Fruit fly (Drosophila melanogaster) whole organism, embryonic: ENCODE measurements around the gene GCC88.

ENCODE experiments used
- BEAF-32 ChIP-seq: fragments of 200-800 bp; sonication (Bioruptor generic); optimal IDR thresholded peaks from 3 replicates; lab custom pipeline; 2017; ENCODE audit warnings: missing biosample characterization, missing genetic modification characterization, mild to moderate bottlenecking, moderate library complexity, missing genetic modification reagents
- CG10979 ChIP-seq: fragments of 200-800 bp; sonication (Bioruptor generic); optimal IDR thresholded peaks from 2 replicates; lab custom pipeline; 2018; ENCODE audit warnings: missing biosample characterization, mild to moderate bottlenecking, missing genetic modification characterization, moderate library complexity
- CG12155 ChIP-seq: fragments of 200-800 bp; sonication (Bioruptor generic); optimal IDR thresholded peaks from 3 replicates; lab custom pipeline; 2016; ENCODE audit warnings: missing biosample characterization, missing genetic modification characterization
- CG12942 ChIP-seq: fragments of 200-800 bp; sonication (Bioruptor generic); optimal IDR thresholded peaks from 3 replicates; lab custom pipeline; 2016; ENCODE audit warnings: missing biosample characterization, missing genetic modification characterization
- CG13775 ChIP-seq: fragments of 200-800 bp; sonication (Bioruptor generic); optimal IDR thresholded peaks from 3 replicates; lab custom pipeline; 2017; ENCODE audit warnings: missing biosample characterization, mild to moderate bottlenecking, missing genetic modification characterization
- CG14014 ChIP-seq: fragments of 200-800 bp; sonication (Bioruptor generic); IDR thresholded peaks from 2 replicates; pipeline ENCODE4 v1.3.6; 2022; ENCODE audit warnings: missing biosample characterization, missing genetic modification characterization
- CG14667 ChIP-seq: fragments of 200-800 bp; sonication (Bioruptor generic); IDR thresholded peaks from 2 replicates; pipeline ENCODE4 v1.3.6; 2022; ENCODE audit warnings: missing biosample characterization, missing genetic modification characterization
- CG14710 ChIP-seq: fragments of 200-800 bp; sonication (Bioruptor generic); optimal IDR thresholded peaks from 3 replicates; lab custom pipeline; 2019; ENCODE audit warnings: missing biosample characterization, mild to moderate bottlenecking, missing genetic modification characterization, moderate library complexity
- CG1603 ChIP-seq: fragments of 200-800 bp; sonication (Bioruptor generic); optimal IDR thresholded peaks from 2 replicates; lab custom pipeline; 2019; ENCODE audit warnings: missing biosample characterization, mild to moderate bottlenecking, missing genetic modification characterization, moderate library complexity
- CG17568 ChIP-seq: fragments of 200-800 bp; sonication (Bioruptor generic); optimal IDR thresholded peaks from 2 replicates; lab custom pipeline; 2018; ENCODE audit warnings: missing biosample characterization, mild to moderate bottlenecking, missing genetic modification characterization, moderate library complexity
- CG17829 ChIP-seq: fragments of 200-800 bp; optimal IDR thresholded peaks from 2 replicates; lab custom pipeline; 2019; ENCODE audit warnings: missing biosample characterization, mild to moderate bottlenecking, missing genetic modification characterization, moderate library complexity
- CG17912 ChIP-seq: fragments of 200-800 bp; sonication (Bioruptor generic); optimal IDR thresholded peaks from 2 replicates; lab custom pipeline; 2018; ENCODE audit warnings: missing biosample characterization, mild to moderate bottlenecking, missing genetic modification characterization
- CG18764 ChIP-seq: fragments of 200-800 bp; sonication (Bioruptor generic); optimal IDR thresholded peaks from 3 replicates; lab custom pipeline; 2016; ENCODE audit warnings: missing biosample characterization, missing genetic modification characterization
- CG31388 ChIP-seq: fragments of 200-800 bp; sonication (Bioruptor generic); optimal IDR thresholded peaks from 2 replicates; lab custom pipeline; 2016; ENCODE audit warnings: missing biosample characterization, missing genetic modification characterization
- CG33557 ChIP-seq: fragments of 200-800 bp; sonication (Bioruptor generic); optimal IDR thresholded peaks from 2 replicates; lab custom pipeline; 2019; ENCODE audit warnings: missing biosample characterization, mild to moderate bottlenecking, missing genetic modification characterization, moderate library complexity
- CG7271 ChIP-seq: fragments of 200-800 bp; sonication (Bioruptor generic); optimal IDR thresholded peaks from 2 replicates; lab custom pipeline; 2018; ENCODE audit warnings: missing biosample characterization, mild to moderate bottlenecking, missing genetic modification characterization, moderate library complexity
- CG8478 ChIP-seq: fragments of >200 bp; optimal IDR thresholded peaks from 2 replicates; lab custom pipeline; 2018
- CG8924 ChIP-seq: fragments of 200-800 bp; optimal IDR thresholded peaks from 3 replicates; lab custom pipeline; 2019; ENCODE audit warnings: missing biosample characterization, mild to moderate bottlenecking, missing genetic modification characterization, moderate library complexity
- CG9797 ChIP-seq: fragments of 200-800 bp; sonication (Bioruptor generic); optimal IDR thresholded peaks from 3 replicates; lab custom pipeline; 2018; ENCODE audit warnings: missing biosample characterization, mild to moderate bottlenecking, missing genetic modification characterization
- CG9932 ChIP-seq: fragments of 200-800 bp; sonication (Bioruptor generic); IDR thresholded peaks from 2 replicates; pipeline ENCODE4 v1.3.6; 2022; ENCODE audit warnings: missing biosample characterization, missing genetic modification characterization
- CkIIα-i1 ChIP-seq: fragments of 200-800 bp; sonication (Bioruptor generic); IDR thresholded peaks from 2 replicates; pipeline ENCODE4 v1.3.6; 2022; ENCODE audit warnings: missing biosample characterization, missing genetic modification characterization
- Dfd ChIP-seq, 2 experiments: fragments of >200 bp; optimal IDR thresholded peaks; 2 replicates each; lab custom pipeline; 2017; ENCODE audit warnings: missing biosample characterization in 2 of 2, missing genetic modification characterization in 2 of 2
- Dip3 ChIP-seq: fragments of 200-800 bp; sonication (Bioruptor generic); optimal IDR thresholded peaks from 3 replicates; lab custom pipeline; 2016; ENCODE audit warnings: missing biosample characterization, missing genetic modification characterization
- Doc3 ChIP-seq: fragments of 200-800 bp; sonication (Bioruptor generic); IDR thresholded peaks from 3 replicates; pipeline ENCODE4 v1.3.6; 2022; ENCODE audit warnings: missing biosample characterization, missing genetic modification characterization; ENCODE audit not compliant: partially characterized antibody
- Ets97D ChIP-seq: fragments of 200-800 bp; sonication (Bioruptor generic); optimal IDR thresholded peaks from 3 replicates; lab custom pipeline; 2016; ENCODE audit warnings: missing biosample characterization, missing genetic modification characterization
- H15 ChIP-seq: fragments of 200-800 bp; sonication (Bioruptor generic); IDR thresholded peaks from 3 replicates; pipeline ENCODE4 v1.3.6; 2022; ENCODE audit warnings: missing biosample characterization, missing genetic modification characterization
- HLH3B ChIP-seq: fragments of 200-800 bp; sonication (Bioruptor generic); IDR thresholded peaks from 2 replicates; pipeline ENCODE4 v1.3.6; 2022; ENCODE audit warnings: missing biosample characterization, missing genetic modification characterization
- Lpt ChIP-seq: fragments of >200 bp; optimal IDR thresholded peaks from 2 replicates; lab custom pipeline; 2018; ENCODE audit warnings: missing biosample characterization, missing genetic modification characterization
- Meics ChIP-seq: fragments of 200-800 bp; sonication (Bioruptor generic); optimal IDR thresholded peaks from 2 replicates; lab custom pipeline; 2017; ENCODE audit warnings: missing biosample characterization, mild to moderate bottlenecking, missing genetic modification characterization
- Mrtf ChIP-seq: fragments of 200-800 bp; sonication (Bioruptor generic); IDR thresholded peaks from 3 replicates; pipeline ENCODE4 v1.3.6; 2022; ENCODE audit warnings: missing biosample characterization, missing genetic modification characterization
- Rfx ChIP-seq: fragments of 200-800 bp; sonication (Bioruptor generic); IDR thresholded peaks from 2 replicates; pipeline ENCODE4 v1.3.6; 2022; ENCODE audit warnings: missing biosample characterization, missing genetic modification characterization
- Taf1 ChIP-seq: fragments of 200-800 bp; sonication (Bioruptor generic); IDR thresholded peaks from 2 replicates; pipeline ENCODE4 v1.3.6; 2022; ENCODE audit warnings: missing biosample characterization, missing genetic modification characterization
- aop ChIP-seq: fragments of 200-800 bp; sonication (Bioruptor generic); IDR thresholded peaks from 2 replicates; pipeline ENCODE4 v1.3.6; 2022; ENCODE audit warnings: missing biosample characterization, missing genetic modification characterization
- ara ChIP-seq: fragments of 200-800 bp; sonication (Bioruptor generic); IDR thresholded peaks from 2 replicates; pipeline ENCODE4 v1.3.6; 2022; ENCODE audit warnings: missing biosample characterization, missing genetic modification characterization
- ase ChIP-seq: fragments of 200-800 bp; sonication (Bioruptor generic); IDR thresholded peaks from 3 replicates; pipeline ENCODE4 v1.3.6; 2022; ENCODE audit warnings: missing biosample characterization, missing genetic modification characterization
- bigmax ChIP-seq: fragments of 200-800 bp; sonication (Bioruptor generic); optimal IDR thresholded peaks from 2 replicates; lab custom pipeline; 2018; ENCODE audit warnings: missing biosample characterization, mild to moderate bottlenecking, missing genetic modification characterization
- chif ChIP-seq, 2 experiments: fragments of 200-800 bp; sonication (Bioruptor generic); optimal IDR thresholded peaks; 3 replicates each; lab custom pipeline; 2016; ENCODE audit warnings: missing biosample characterization in 2 of 2, missing genetic modification characterization in 2 of 2
- da ChIP-seq: fragments of 200-800 bp; sonication (Bioruptor generic); optimal IDR thresholded peaks from 2 replicates; lab custom pipeline; 2016; ENCODE audit warnings: missing biosample characterization, missing genetic modification characterization
- dm ChIP-seq: fragments of 200-800 bp; sonication (Bioruptor generic); optimal IDR thresholded peaks from 3 replicates; lab custom pipeline; 2016; ENCODE audit warnings: missing biosample characterization, missing genetic modification characterization
- esg ChIP-seq: fragments of 200-800 bp; sonication (Bioruptor generic); conservative IDR thresholded peaks from 2 replicates; pipeline ENCODE4 v1.3.6; 2022; ENCODE audit warnings: missing biosample characterization, missing genetic modification characterization
- fd102C ChIP-seq: fragments of 200-800 bp; sonication (Bioruptor generic); optimal IDR thresholded peaks from 2 replicates; lab custom pipeline; 2018; ENCODE audit warnings: missing biosample characterization, mild to moderate bottlenecking, missing genetic modification characterization, moderate library complexity
- fd96Cb ChIP-seq: fragments of 200-800 bp; sonication (Bioruptor generic); optimal IDR thresholded peaks from 2 replicates; lab custom pipeline; 2018; ENCODE audit warnings: missing biosample characterization, mild to moderate bottlenecking, missing genetic modification characterization, moderate library complexity
- gce ChIP-seq: fragments of 200-800 bp; sonication (Bioruptor generic); IDR thresholded peaks from 3 replicates; pipeline ENCODE4 v1.3.6; 2022; ENCODE audit warnings: missing biosample characterization, missing genetic modification characterization
- gfzf ChIP-seq: fragments of 200-800 bp; sonication (Bioruptor generic); optimal IDR thresholded peaks from 2 replicates; lab custom pipeline; 2016; ENCODE audit warnings: missing biosample characterization, mild to moderate bottlenecking, missing genetic modification characterization, moderate library complexity
- ind ChIP-seq: fragments of 200-800 bp; sonication (Bioruptor generic); optimal IDR thresholded peaks from 3 replicates; lab custom pipeline; 2016; ENCODE audit warnings: missing biosample characterization, missing genetic modification characterization
- shn ChIP-seq: fragments of 200-800 bp; sonication (Bioruptor generic); optimal IDR thresholded peaks from 3 replicates; lab custom pipeline; 2016; ENCODE audit warnings: missing biosample characterization, missing genetic modification characterization
- sna ChIP-seq: fragments of 200-800 bp; sonication (Bioruptor generic); IDR thresholded peaks from 2 replicates; pipeline ENCODE4 v1.3.6; 2022; ENCODE audit warnings: missing biosample characterization, missing genetic modification characterization; ENCODE audit not compliant: partially characterized antibody
- stc ChIP-seq: fragments of 200-800 bp; sonication (Bioruptor generic); IDR thresholded peaks from 2 replicates; pipeline ENCODE4 v1.3.6; 2022; ENCODE audit warnings: missing biosample characterization, missing genetic modification characterization
- tll ChIP-seq, 2 experiments: fragments of 200-800 bp in 1 of 2; fragments of >200 bp in 1 of 2; sonication (Bioruptor generic) in 1 of 2; optimal IDR thresholded peaks; 2 replicates each; lab custom pipeline; 2017 to 2019; ENCODE audit warnings: missing biosample characterization in 2 of 2, missing genetic modification characterization in 2 of 2, mild to moderate bottlenecking in 1 of 2, moderate library complexity in 1 of 2
- tna ChIP-seq: fragments of 200-800 bp; sonication (Bioruptor generic); IDR thresholded peaks from 2 replicates; pipeline ENCODE4 v1.3.6; 2022; ENCODE audit warnings: missing biosample characterization, missing genetic modification characterization; ENCODE audit not compliant: partially characterized antibody
- wor ChIP-seq: fragments of 200-800 bp; sonication (Bioruptor generic); IDR thresholded peaks from 2 replicates; pipeline ENCODE4 v1.3.6; 2022; ENCODE audit warnings: missing biosample characterization, missing genetic modification characterization
- yki ChIP-seq: fragments of >200 bp; optimal IDR thresholded peaks from 3 replicates; lab custom pipeline; 2018

Gene GCC88

dm6 chr3R:11231705-11232261, 1.4 kb upstream of the GCC88 start, which contains the start of the genes CG17187 and Dph3 (continued):
- TF ChIP-seq shn (GFP tag; lab: Kevin White, UChicago): no peak
- no peak for TF ChIP-seq CG17912
- TF ChIP-seq stc (GFP tag; lab: Robert Waterston, UW): no peak
- peak; percentile 74 for TF ChIP-seq dm (GFP tag; lab: Kevin White, UChicago)
- no peak for TF ChIP-seq da (GFP tag; lab: Kevin White, UChicago)
- peak; percentile 19 for TF ChIP-seq CG8924 (tag; lab: Kevin White, UChicago)
- TF ChIP-seq CG1603: peak; percentile 31
- TF ChIP-seq CG7271 (tag; lab: Kevin White, UChicago): no peak
- TF ChIP-seq tll (GFP tag; optimal IDR thresholded peaks at IDR 0.05; lab: Kevin White, UChicago): no peak
- TF ChIP-seq H15: no peak
- TF ChIP-seq BEAF-32 (GFP tag; lab: Kevin White, UChicago): peak; percentile 13
- TF ChIP-seq CG9797 (GFP tag; lab: Kevin White, UChicago): peak; percentile 15
- TF ChIP-seq fd96Cb: no peak
- no peak for TF ChIP-seq ind
- TF ChIP-seq Doc3 (GFP tag; lab: Robert Waterston, UW): no peak
- TF ChIP-seq CG8478 (lab: Kevin White, UChicago): no peak
- peak; percentile 35 for TF ChIP-seq CG10979 (tag; lab: Kevin White, UChicago)
- no peak for TF ChIP-seq Ets97D (GFP tag; lab: Kevin White, UChicago)
- no peak for TF ChIP-seq Dip3 (GFP tag; lab: Kevin White, UChicago)
- no peak for TF ChIP-seq HLH3B (GFP tag; lab: Robert Waterston, UW)
- no peak for TF ChIP-seq CG17829
- TF ChIP-seq CG12942: no peak
- no peak for TF ChIP-seq ase (GFP tag; lab: Robert Waterston, UW)
- no peak for TF ChIP-seq CG33557 (GFP tag; lab: Kevin White, UChicago)
- TF ChIP-seq CG12155 (GFP tag; lab: Kevin White, UChicago): no peak
- TF ChIP-seq yki (lab: Kevin White, UChicago): no peak
- TF ChIP-seq CkIIα-i1: no peak
- no peak for TF ChIP-seq Dfd (GFP tag; optimal IDR thresholded peaks at IDR 0.05; lab: Kevin White, UChicago)
- TF ChIP-seq gce (GFP tag; lab: Robert Waterston, UW): no peak
- TF ChIP-seq gfzf (GFP tag; lab: Kevin White, UChicago): peak; percentile 56
- no peak for TF ChIP-seq aop (GFP tag; lab: Robert Waterston, UW)
- TF ChIP-seq chif (GFP tag; optimal IDR thresholded peaks at IDR 0.05; lab: Kevin White, UChicago): no peak
- TF ChIP-seq esg (GFP tag; lab: Robert Waterston, UW): no peak
- TF ChIP-seq Meics (GFP tag; lab: Kevin White, UChicago): no peak
- TF ChIP-seq tna (GFP tag; lab: Robert Waterston, UW): no peak
- TF ChIP-seq CG18764: no peak
- TF ChIP-seq bigmax (GFP tag; lab: Kevin White, UChicago): no peak
- TF ChIP-seq wor (GFP tag; lab: Robert Waterston, UW): no peak
- TF ChIP-seq Lpt: no peak
- TF ChIP-seq CG9932: no peak
- TF ChIP-seq CG31388 (GFP tag; lab: Kevin White, UChicago): no peak
- no peak for TF ChIP-seq CG14014 (GFP tag; lab: Robert Waterston, UW)
- no peak for TF ChIP-seq fd102C (GFP tag; lab: Kevin White, UChicago)
- TF ChIP-seq ara: no peak
- peak; percentile 5 for TF ChIP-seq CG14710 (tag; lab: Kevin White, UChicago)
- no peak for TF ChIP-seq Mrtf (GFP tag; lab: Robert Waterston, UW)
- no peak for TF ChIP-seq Rfx (GFP tag; lab: Robert Waterston, UW)
- TF ChIP-seq sna (GFP tag; lab: Robert Waterston, UW): no peak
- TF ChIP-seq CG14667 (GFP tag; lab: Robert Waterston, UW): no peak
- no peak for TF ChIP-seq CG13775 (GFP tag; lab: Kevin White, UChicago)
- TF ChIP-seq Taf1 (GFP tag; lab: Robert Waterston, UW): no peak
- TF ChIP-seq CG17568: no peak
